Fruit fly (Drosophila melanogaster) whole organism, pupa: ENCODE results near the gene Meltrin.
A peak's percentile ranks its signal among the peaks of the same experiment; 100 is the strongest.

ENCODE experiments used
- CG10348 ChIP-seq: fragments of 200-800 bp; sonication (Bioruptor generic); IDR thresholded peaks from 2 replicates; pipeline ENCODE4 v1.3.6; 2022; ENCODE audit warnings: missing biosample characterization, missing genetic modification characterization
- CG15710 ChIP-seq: fragments of 200-800 bp; sonication (Bioruptor generic); optimal IDR thresholded peaks from 2 replicates; lab custom pipeline; 2018; ENCODE audit warnings: missing biosample characterization, mild to moderate bottlenecking, missing genetic modification characterization, moderate library complexity
- CG17806 ChIP-seq: fragments of 200-800 bp; sonication (Bioruptor generic); optimal IDR thresholded peaks from 2 replicates; lab custom pipeline; 2018; ENCODE audit warnings: missing biosample characterization, mild to moderate bottlenecking, missing genetic modification characterization, moderate library complexity
- CG32121 ChIP-seq: fragments of 200-800 bp; sonication (Bioruptor generic); IDR thresholded peaks from 2 replicates; pipeline ENCODE4 v1.3.6; 2022; ENCODE audit warnings: missing biosample characterization, missing genetic modification characterization
- CG8301 ChIP-seq: fragments of 200-800 bp; sonication (Bioruptor generic); optimal IDR thresholded peaks from 2 replicates; lab custom pipeline; 2018; ENCODE audit warnings: missing biosample characterization, mild to moderate bottlenecking, missing genetic modification characterization
- CG9948 ChIP-seq: fragments of 200-800 bp; sonication (Bioruptor generic); optimal IDR thresholded peaks from 2 replicates; lab custom pipeline; 2018; ENCODE audit warnings: missing biosample characterization, mild to moderate bottlenecking, missing genetic modification characterization, moderate library complexity
- EcR ChIP-seq: fragments of 200-800 bp; sonication (Bioruptor generic); optimal IDR thresholded peaks from 3 replicates; lab custom pipeline; 2019; ENCODE audit warnings: missing biosample characterization, missing genetic modification characterization, mild to moderate bottlenecking, moderate library complexity, missing genetic modification reagents
- Pif1A ChIP-seq: fragments of 200-800 bp; sonication (Bioruptor generic); optimal IDR thresholded peaks from 3 replicates; lab custom pipeline; 2016; ENCODE audit warnings: missing biosample characterization, missing genetic modification characterization
- fd96Ca ChIP-seq: fragments of 200-800 bp; sonication (Bioruptor generic); IDR thresholded peaks from 3 replicates; pipeline ENCODE4 v1.3.6; 2022; ENCODE audit warnings: missing biosample characterization, missing genetic modification characterization
- gl ChIP-seq: fragments of 200-800 bp; sonication (Bioruptor generic); optimal IDR thresholded peaks from 2 replicates; lab custom pipeline; 2018; ENCODE audit warnings: missing biosample characterization, mild to moderate bottlenecking, missing genetic modification characterization

dm6 chr3R:14674762-14675161, 22.3 kb downstream of the Meltrin start:
- no peak for TF ChIP-seq CG10348 (GFP tag; lab: Robert Waterston, UW)
- TF ChIP-seq fd96Ca (GFP tag; lab: Robert Waterston, UW): 0 out of 3 replicates have a peak, but pooled peaks have one; percentile 34
- TF ChIP-seq CG32121 (GFP tag; lab: Robert Waterston, UW): peak; percentile 83
- TF ChIP-seq EcR (GFP tag; lab: Kevin White, UChicago): no peak
- peak; percentile 64 for TF ChIP-seq CG9948 (tag; lab: Kevin White, UChicago)
- peak; percentile 4 for TF ChIP-seq gl (tag; lab: Kevin White, UChicago)
- peak; percentile 65 for TF ChIP-seq CG15710
- TF ChIP-seq Pif1A (GFP tag; lab: Kevin White, UChicago): peak; percentile 45
- peak; percentile 42 for TF ChIP-seq CG8301 (tag; lab: Kevin White, UChicago)
- peak; percentile 71 for TF ChIP-seq CG17806 (tag; lab: Kevin White, UChicago)
